Fruit fly (Drosophila melanogaster): ENCODE results near the gene CG33493.

DNA sequence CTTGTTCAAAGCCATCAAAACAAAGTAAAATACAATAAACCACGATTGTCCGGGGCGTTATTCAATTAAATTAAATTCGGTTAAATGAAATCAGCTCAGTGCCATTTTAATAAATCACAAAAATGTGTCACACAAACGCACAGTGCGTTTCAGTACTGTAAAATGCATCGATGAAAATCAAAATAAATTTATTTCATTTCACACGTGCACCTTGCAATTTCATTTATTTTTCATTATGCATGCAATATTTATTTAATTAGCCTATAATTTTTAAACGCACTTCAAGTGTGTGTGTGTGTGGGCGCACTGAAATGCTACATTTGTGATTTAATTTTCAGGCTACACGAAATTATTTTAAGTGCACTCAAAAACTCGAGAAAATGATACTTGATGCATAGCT, 38.5 kb downstream of the CG33493 start:
- no peak for TF ChIP-seq Nf-YB (GFP tag; optimal IDR thresholded peaks at IDR 0.05)
- TF ChIP-seq tll (GFP tag; optimal IDR thresholded peaks at IDR 0.05) = no peak
- no peak for TF ChIP-seq CG1233 (GFP tag; optimal IDR thresholded peaks at IDR 0.05)
- no peak for TF ChIP-seq sob (GFP tag; IDR thresholded peaks at IDR 0.05)
- TF ChIP-seq CG17912 (GFP tag; optimal IDR thresholded peaks at IDR 0.05) = no peak
- TF ChIP-seq Atf6 (GFP tag; IDR thresholded peaks at IDR 0.05) = no peak
- no peak for TF ChIP-seq CG12942 (GFP tag; optimal IDR thresholded peaks at IDR 0.05)
- TF ChIP-seq NC2α (GFP tag; optimal IDR thresholded peaks at IDR 0.05) = no peak
- no peak for TF ChIP-seq en (GFP tag; optimal IDR thresholded peaks at IDR 0.05)

All from whole organism, embryonic.